Worm (Caenorhabditis elegans): ENCODE results near the gene nipa-1.

DNA sequence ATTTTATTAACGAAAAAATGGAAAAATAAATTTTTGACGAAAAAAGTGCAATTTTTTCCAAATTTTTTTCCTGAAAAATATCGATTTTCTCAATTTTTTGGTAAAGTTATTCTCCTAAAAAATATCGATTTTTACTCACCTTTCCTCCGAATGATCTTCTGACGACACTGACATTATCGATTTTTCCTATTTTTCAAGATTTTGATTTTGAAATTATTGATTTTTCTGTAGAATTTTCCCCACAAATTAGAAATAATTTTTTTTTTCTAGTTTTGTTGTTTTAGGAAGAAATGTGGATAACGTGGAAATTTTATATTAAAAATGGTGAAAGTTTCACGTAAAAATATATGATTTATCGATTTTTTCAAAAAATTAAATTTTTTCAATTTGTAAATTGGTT is 15.4 kb downstream of the nipa-1 start:
- TF ChIP-seq hlh-17 (GFP tag; optimal IDR thresholded peaks at IDR 0.05; ENCODE audit: borderline replicate concordance) (no peak), nhr-11 (tag; optimal IDR thresholded peaks at IDR 0.05) (no peak), nhr-28 (tag; optimal IDR thresholded peaks at IDR 0.05) (no peak), ama-1 (optimal IDR thresholded peaks at IDR 0.05) (no peak), snpc-4 (tag; optimal IDR thresholded peaks at IDR 0.05) (no peak), sptf-1 (tag; optimal IDR thresholded peaks at IDR 0.05) (no peak), lsy-2 (tag; optimal IDR thresholded peaks at IDR 0.05) (no peak)

All from whole organism, L1 larva.